Worm (Caenorhabditis elegans) whole organism, early embryonic: Measurements from ENCODE around the gene C13A2.9.

Experiments used
- F13C5.2 ChIP-seq: sonication (generic microtip); optimal IDR thresholded peaks from 2 replicates; lab custom pipeline; 2017; ENCODE audit warnings: mild to moderate bottlenecking, missing genetic modification characterization, inconsistent platforms, missing compliant biosample characterization
- ama-1 ChIP-seq: fragments of 150-350 bp; optimal IDR thresholded peaks from 2 replicates; lab custom pipeline; 2014
- ceh-13 ChIP-seq: fragments of 200-800 bp; sonication (Bioruptor generic); optimal IDR thresholded peaks from 2 replicates; lab custom pipeline; 2018; ENCODE audit warnings: mild to moderate bottlenecking, missing genetic modification characterization, missing compliant biosample characterization
- ceh-36 ChIP-seq: sonication (generic microtip); optimal IDR thresholded peaks from 2 replicates; lab custom pipeline; 2016; ENCODE audit warnings: missing genetic modification characterization, inconsistent platforms, missing compliant biosample characterization
- hmg-4 ChIP-seq: fragments of 200-800 bp; sonication (Bioruptor generic); optimal IDR thresholded peaks from 2 replicates; lab custom pipeline; 2018; ENCODE audit warnings: mild to moderate bottlenecking, missing genetic modification characterization, missing compliant biosample characterization

The C13A2.9 gene

ce11 chrV:7214802-7215201 lies 49.1 kb downstream of the C13A2.9 start, which contains the start of gene soap-1:
Gene soap-1, minus strand, starts transcription at chrV:7214902.
- TF ChIP-seq hmg-4 (GFP tag; lab: Kevin White, UChicago) (no peak), ama-1 (lab: Kevin White, UChicago) (no peak), F13C5.2 (tag; lab: Kevin White, UChicago) (no peak), ceh-36 (tag; lab: Kevin White, UChicago) (no peak), ceh-13 (GFP tag; lab: Kevin White, UChicago) (no peak)
